Fruit fly (Drosophila melanogaster): Measurements from ENCODE around the gene CG33170.
A peak's percentile ranks its signal among the peaks of the same experiment; 100 is the strongest.

The CG33170 gene

dm6 chr3L:22843094-22843493 lies 21.3 kb upstream of the CG33170 start:
- no peak for TF ChIP-seq dl (GFP tag; optimal IDR thresholded peaks at IDR 0.05; ENCODE audit: insufficient read depth in 1 of 2, partially characterized antibody in 2 of 2)
- TF ChIP-seq Rel (GFP tag; optimal IDR thresholded peaks at IDR 0.05), result no peak
- TF ChIP-seq Rel (tag; optimal IDR thresholded peaks at IDR 0.05), result peak; percentile 15
- no peak for TF ChIP-seq h (GFP tag; optimal IDR thresholded peaks at IDR 0.05)
- no peak for TF ChIP-seq CrebA (GFP tag; optimal IDR thresholded peaks at IDR 0.05; ENCODE audit: borderline replicate concordance)

dm6 chr3L:22847679-22848118 lies 16.7 kb upstream of the CG33170 start:
- TF ChIP-seq rgr (GFP tag; optimal IDR thresholded peaks at IDR 0.05), result peak; percentile 17
- TF ChIP-seq CrebA (GFP tag; optimal IDR thresholded peaks at IDR 0.05; ENCODE audit: borderline replicate concordance), result peak; percentile 78
- TF ChIP-seq sage (GFP tag; optimal IDR thresholded peaks at IDR 0.05), result no peak
- TF ChIP-seq Sp1 (GFP tag; optimal IDR thresholded peaks at IDR 0.05), result no peak
- peak; percentile 6 for TF ChIP-seq h (GFP tag; optimal IDR thresholded peaks at IDR 0.05)
- peak; percentile 14 for TF ChIP-seq Dif (GFP tag; optimal IDR thresholded peaks at IDR 0.05; ENCODE audit: partially characterized antibody)
- TF ChIP-seq OdsH (GFP tag; optimal IDR thresholded peaks at IDR 0.05), result no peak
- TF ChIP-seq psq (GFP tag; optimal IDR thresholded peaks at IDR 0.05), result no peak
- TF ChIP-seq Hnf4 (GFP tag; optimal IDR thresholded peaks at IDR 0.05), result peak; percentile 47
- TF ChIP-seq Jra (GFP tag; optimal IDR thresholded peaks at IDR 0.05), result no peak
- TF ChIP-seq Hr83 (GFP tag; optimal IDR thresholded peaks at IDR 0.05; ENCODE audit: poor library complexity, severe bottlenecking), result no peak
- TF ChIP-seq jim (GFP tag; optimal IDR thresholded peaks at IDR 0.05), result no peak
- TF ChIP-seq dl (GFP tag; optimal IDR thresholded peaks at IDR 0.05; ENCODE audit: insufficient read depth in 1 of 2, partially characterized antibody in 2 of 2), result no peak
- TF ChIP-seq brk (GFP tag; optimal IDR thresholded peaks at IDR 0.05), result no peak
- TF ChIP-seq Rel (GFP tag; optimal IDR thresholded peaks at IDR 0.05), result no peak
- peak; percentile 35 for TF ChIP-seq Rel (tag; optimal IDR thresholded peaks at IDR 0.05)
- TF ChIP-seq usp (GFP tag; optimal IDR thresholded peaks at IDR 0.05), result no peak
- no peak for TF ChIP-seq dmrt93B (GFP tag; optimal IDR thresholded peaks at IDR 0.05)

DNA sequence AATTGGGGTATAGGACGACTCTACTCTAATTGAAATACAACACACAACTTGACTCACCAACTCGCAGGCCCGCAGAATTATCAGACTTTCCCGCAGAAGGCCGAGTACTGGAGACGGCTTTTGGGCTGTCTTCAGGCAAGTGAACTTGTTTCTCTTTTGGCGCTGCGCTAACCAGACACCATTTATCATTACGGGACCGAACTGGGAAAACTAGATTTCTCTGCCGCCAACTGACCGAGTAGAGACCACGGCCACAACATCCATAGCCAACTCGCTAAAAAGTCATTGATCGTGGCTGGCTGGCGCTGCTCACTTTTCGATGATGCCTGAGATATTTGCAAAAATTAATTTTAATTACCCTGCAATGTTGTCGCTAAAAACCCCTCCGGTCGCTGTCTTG lies 15.5 kb upstream of the CG33170 start:
- no peak for TF ChIP-seq CrebA (GFP tag; optimal IDR thresholded peaks at IDR 0.05; ENCODE audit: borderline replicate concordance)

DNA sequence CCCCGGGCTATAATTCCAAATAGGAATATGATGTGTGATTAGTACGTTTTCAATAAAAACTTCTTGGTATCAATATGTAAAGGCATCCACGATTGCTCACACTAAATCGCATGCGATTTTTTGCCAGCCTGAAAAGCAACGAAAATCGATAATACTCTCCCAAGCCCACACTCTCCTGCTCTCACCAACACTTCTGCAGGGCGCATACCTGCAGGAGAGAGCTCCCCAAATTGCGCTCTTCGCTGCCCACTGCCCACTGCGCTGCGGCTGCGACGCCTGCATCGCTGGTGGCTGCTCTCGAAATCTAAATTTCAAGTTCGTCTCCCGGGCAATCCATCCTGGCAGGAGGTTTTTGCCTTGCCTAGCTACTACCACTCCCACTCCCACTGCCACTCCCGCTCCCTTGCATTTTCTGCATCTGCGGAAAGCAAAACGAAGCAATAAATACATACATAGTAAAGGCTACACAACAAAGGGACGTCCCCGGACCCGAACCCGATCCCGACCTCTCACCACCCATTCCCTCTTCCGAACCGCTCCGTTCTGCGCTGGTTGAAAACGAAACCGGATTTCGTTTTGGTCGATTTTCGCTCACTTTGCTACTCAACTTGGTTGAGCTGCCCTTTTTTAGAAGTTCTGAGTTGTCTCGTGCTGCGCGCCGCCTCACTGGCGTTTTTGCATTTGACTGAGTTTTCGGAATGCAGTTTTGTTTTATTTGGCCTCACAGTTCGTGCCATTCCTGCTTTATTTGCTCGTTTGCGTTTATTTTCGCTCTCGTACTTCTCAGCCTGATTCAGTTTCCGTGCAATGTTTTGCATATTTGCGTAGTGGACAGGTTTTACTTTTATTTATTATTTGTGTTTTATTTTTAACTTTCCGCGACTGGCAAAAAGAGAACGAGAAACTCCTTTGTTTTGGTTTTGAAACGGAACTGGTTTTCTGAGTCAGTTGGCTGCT lies 12.9 kb upstream of the CG33170 start:
- TF ChIP-seq h (GFP tag; optimal IDR thresholded peaks at IDR 0.05) (peak; percentile 14), Vsx2 (GFP tag; optimal IDR thresholded peaks at IDR 0.05; ENCODE audit: partially characterized antibody) (peak; percentile 12), Sp1 (GFP tag; optimal IDR thresholded peaks at IDR 0.05) (peak; percentile 81), rgr (GFP tag; optimal IDR thresholded peaks at IDR 0.05) (peak; percentile 9), usp (GFP tag; optimal IDR thresholded peaks at IDR 0.05) (no peak), dl (GFP tag; optimal IDR thresholded peaks at IDR 0.05; ENCODE audit: insufficient read depth in 1 of 2, partially characterized antibody in 2 of 2) (peak; percentile 87 to 91), CG9705 (GFP tag; optimal IDR thresholded peaks at IDR 0.05) (no peak), N (GFP tag; optimal IDR thresholded peaks at IDR 0.05) (no peak), psq (GFP tag; optimal IDR thresholded peaks at IDR 0.05) (peak; percentile 85), HLH106 (tag; optimal IDR thresholded peaks at IDR 0.05) (peak; percentile 20), pan (optimal IDR thresholded peaks at IDR 0.05) (no peak), lola (GFP tag; optimal IDR thresholded peaks at IDR 0.05) (no peak), foxo (GFP tag; optimal IDR thresholded peaks at IDR 0.05) (peak in 1 of 2 experiments; percentile 62), Hnf4 (GFP tag; optimal IDR thresholded peaks at IDR 0.05) (no peak), ey (GFP tag; optimal IDR thresholded peaks at IDR 0.05) (peak; percentile 55), fru (GFP tag; optimal IDR thresholded peaks at IDR 0.05) (peak; percentile 75), sage (GFP tag; optimal IDR thresholded peaks at IDR 0.05) (peak; percentile 69), tai (GFP tag; optimal IDR thresholded peaks at IDR 0.05) (no peak), Rel (GFP tag; optimal IDR thresholded peaks at IDR 0.05) (peak; percentile 91), Rel (tag; optimal IDR thresholded peaks at IDR 0.05) (peak; percentile 95), Dif (GFP tag; optimal IDR thresholded peaks at IDR 0.05; ENCODE audit: partially characterized antibody) (peak; percentile 95), brk (GFP tag; optimal IDR thresholded peaks at IDR 0.05) (no peak), sv (GFP tag; optimal IDR thresholded peaks at IDR 0.05) (no peak), dmrt93B (GFP tag; optimal IDR thresholded peaks at IDR 0.05) (no peak), Mio (GFP tag; optimal IDR thresholded peaks at IDR 0.05) (no peak), dsf (GFP tag; optimal IDR thresholded peaks at IDR 0.05; ENCODE audit: borderline replicate concordance) (no peak), GATAd (GFP tag; optimal IDR thresholded peaks at IDR 0.05) (no peak), CrebA (GFP tag; optimal IDR thresholded peaks at IDR 0.05; ENCODE audit: borderline replicate concordance) (peak; percentile 91)

Data from whole organism, wandering third instar larva.